Worm (Caenorhabditis elegans) whole organism, L4/young adult: Measurements from ENCODE around the gene fbxa-32.

Experiments
- W03F9.2 ChIP-seq: fragments of 150-350 bp; optimal IDR thresholded peaks from 2 replicates; lab custom pipeline; 2014; ENCODE audit warnings: missing biosample characterization, missing genetic modification characterization
- dao-5 ChIP-seq: sonication (generic microtip); optimal IDR thresholded peaks from 2 replicates; lab custom pipeline; 2016; ENCODE audit warnings: missing genotype, missing genetic modification characterization, moderate library complexity, missing compliant biosample characterization
- him-1 ChIP-seq: sonication (generic microtip); optimal IDR thresholded peaks from 2 replicates; lab custom pipeline; 2016; ENCODE audit warnings: missing genotype, missing genetic modification reagents, missing genetic modification characterization, missing compliant biosample characterization

DNA sequence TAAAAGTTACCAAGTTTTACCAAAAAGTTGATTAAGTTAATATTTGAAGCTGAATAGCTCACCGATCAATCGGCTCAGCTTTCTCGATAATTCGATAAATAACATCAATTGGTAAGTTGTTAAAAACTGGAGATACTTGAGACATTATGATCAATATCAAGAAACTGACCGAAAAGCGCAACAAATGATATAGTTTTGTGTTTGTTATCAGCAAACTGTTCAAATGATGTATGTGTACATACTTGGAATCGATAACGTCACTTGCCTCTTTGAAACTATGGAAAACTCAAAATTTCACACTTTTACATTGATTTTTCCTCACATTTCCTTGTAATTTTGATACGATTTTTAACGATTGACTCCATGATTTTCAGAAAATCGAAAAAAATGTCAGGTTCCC lies 46.0 kb upstream of the fbxa-32 start, which contains the start of the genes fbxa-80 and fbxa-19:
- TF ChIP-seq him-1 (tag; lab: Kevin White, UChicago) (no peak), W03F9.2 (tag; lab: Kevin White, UChicago) (no peak), dao-5 (no peak)
